Fruit fly (Drosophila melanogaster): Measurements from ENCODE around the gene hzg.

DNA sequence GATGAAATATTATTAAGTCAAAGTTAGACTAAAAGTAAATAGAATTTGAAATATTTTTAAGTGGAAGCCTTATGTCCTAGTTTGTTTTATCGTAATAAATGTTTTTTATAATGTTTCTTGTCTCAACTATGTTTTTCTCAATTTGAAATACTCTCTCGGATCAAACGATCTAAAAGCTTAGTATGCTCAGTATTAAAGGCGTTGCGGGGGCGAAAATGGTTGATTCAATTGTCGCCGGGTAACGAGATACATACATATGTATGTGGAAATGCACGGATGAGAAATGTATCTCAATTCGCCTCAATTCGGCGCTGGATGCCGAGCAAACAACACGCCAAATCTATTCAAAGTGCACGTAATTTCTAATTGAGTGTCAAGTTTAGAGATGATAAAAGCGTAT lies 30.6 kb upstream of the hzg start, which contains the start of gene CG5895:
- TF ChIP-seq trem (tag; optimal IDR thresholded peaks at IDR 0.05) (no peak), Sox102F (GFP tag; optimal IDR thresholded peaks at IDR 0.05) (no peak), Nf-YB (GFP tag; optimal IDR thresholded peaks at IDR 0.05) (no peak), psq (GFP tag; optimal IDR thresholded peaks at IDR 0.05) (no peak), CG14014 (GFP tag; IDR thresholded peaks at IDR 0.05) (no peak), Hr39 (optimal IDR thresholded peaks at IDR 0.05) (no peak), Usf (GFP tag; optimal IDR thresholded peaks at IDR 0.05) (no peak), al (GFP tag; IDR thresholded peaks at IDR 0.05) (no peak), CG12744 (GFP tag; optimal IDR thresholded peaks at IDR 0.05) (no peak), Dip3 (GFP tag; optimal IDR thresholded peaks at IDR 0.05) (no peak), CG8478 (optimal IDR thresholded peaks at IDR 0.05) (no peak), CG18476 (GFP tag; optimal IDR thresholded peaks at IDR 0.05) (no peak), h (optimal IDR thresholded peaks at IDR 0.05) (no peak), CG10147 (GFP tag; optimal IDR thresholded peaks at IDR 0.05) (no peak)
